Worm (Caenorhabditis elegans): ENCODE results near the gene C35A5.3.
A peak's percentile ranks its signal among the peaks of the same experiment; 100 is the strongest.

Gene C35A5.3

ce11 chrV:10457247-10457646 is 43.9 kb downstream of the C35A5.3 start, which contains the start of gene F22E12.1:
Gene F22E12.1, minus strand, starts transcription at chrV:10457347.
- no peak for TF ChIP-seq pqm-1 (tag; optimal IDR thresholded peaks at IDR 0.05)
- no peak for TF ChIP-seq fkh-2 (tag; optimal IDR thresholded peaks at IDR 0.05)
- TF ChIP-seq unc-39 (tag; optimal IDR thresholded peaks at IDR 0.05) = no peak
- no peak for TF ChIP-seq ceh-28 (tag; optimal IDR thresholded peaks at IDR 0.05)
- TF ChIP-seq aly-2 (tag; optimal IDR thresholded peaks at IDR 0.05) = no peak
- no peak for TF ChIP-seq snpc-4 (tag; optimal IDR thresholded peaks at IDR 0.05)
- no peak for TF ChIP-seq ceh-82 (tag; optimal IDR thresholded peaks at IDR 0.05)
- no peak for TF ChIP-seq nhr-25 (tag; optimal IDR thresholded peaks at IDR 0.05)
- no peak for TF ChIP-seq egl-5 (tag; optimal IDR thresholded peaks at IDR 0.05)
- no peak for TF ChIP-seq ztf-4 (tag; optimal IDR thresholded peaks at IDR 0.05)
- TF ChIP-seq fkh-10 (GFP tag; optimal IDR thresholded peaks at IDR 0.05) = no peak
- no peak for TF ChIP-seq nhr-11 (tag; optimal IDR thresholded peaks at IDR 0.05)
- no peak for TF ChIP-seq zag-1 (tag; optimal IDR thresholded peaks at IDR 0.05)
- no peak for TF ChIP-seq nfya-1 (tag; optimal IDR thresholded peaks at IDR 0.05; ENCODE audit: insufficient read depth)
- no peak for TF ChIP-seq nhr-76 (tag; optimal IDR thresholded peaks at IDR 0.05)
- no peak for TF ChIP-seq ceh-16 (tag; optimal IDR thresholded peaks at IDR 0.05)
- TF ChIP-seq unc-62 (GFP tag; optimal IDR thresholded peaks at IDR 0.05) = no peak

ce11 chrV:10453466-10453865 is 47.7 kb downstream of the C35A5.3 start, which contains the start of gene Y32F6A.5:
Gene Y32F6A.5, minus strand, starts transcription at chrV:10453605.
- TF ChIP-seq nfya-1 (tag; optimal IDR thresholded peaks at IDR 0.05; ENCODE audit: insufficient read depth) (peak; percentile 32), ZK546.5 (tag; optimal IDR thresholded peaks at IDR 0.05) (no peak), nhr-28 (tag; optimal IDR thresholded peaks at IDR 0.05) (no peak)

All from whole organism, L3 larva.